Fruit fly (Drosophila melanogaster) whole organism, embryonic: Measurements from ENCODE around the gene Ocrl.

Experiments used
- Atf-2 ChIP-seq: fragments of 200-800 bp; sonication (Bioruptor generic); optimal IDR thresholded peaks from 2 replicates; lab custom pipeline; 2016; ENCODE audit warnings: missing biosample characterization, missing genetic modification characterization
- Atf3 ChIP-seq: fragments of 200-800 bp; sonication (Bioruptor generic); optimal IDR thresholded peaks from 3 replicates; lab custom pipeline; 2016; ENCODE audit warnings: missing biosample characterization, missing genetic modification characterization
- CG11723 ChIP-seq: fragments of 200-800 bp; sonication (Bioruptor generic); optimal IDR thresholded peaks from 2 replicates; lab custom pipeline; 2017; ENCODE audit warnings: missing biosample characterization, mild to moderate bottlenecking, missing genetic modification characterization
- CG13123 ChIP-seq: fragments of 200-800 bp; sonication (Bioruptor generic); optimal IDR thresholded peaks from 2 replicates; lab custom pipeline; 2016; ENCODE audit warnings: missing biosample characterization, missing genetic modification characterization
- CG15514 ChIP-seq: fragments of 200-800 bp; sonication (Bioruptor generic); optimal IDR thresholded peaks from 3 replicates; lab custom pipeline; 2017; ENCODE audit warnings: missing biosample characterization, missing genetic modification characterization, mild to moderate bottlenecking, moderate library complexity, missing genetic modification reagents
- CG1603 ChIP-seq: fragments of 200-800 bp; sonication (Bioruptor generic); optimal IDR thresholded peaks from 2 replicates; lab custom pipeline; 2019; ENCODE audit warnings: missing biosample characterization, mild to moderate bottlenecking, missing genetic modification characterization, moderate library complexity
- CG16815 ChIP-seq: fragments of 200-800 bp; sonication (Bioruptor generic); optimal IDR thresholded peaks from 3 replicates; lab custom pipeline; 2017; ENCODE audit warnings: missing biosample characterization, mild to moderate bottlenecking, missing genetic modification characterization
- CG17802 ChIP-seq: fragments of 200-800 bp; sonication (Bioruptor generic); optimal IDR thresholded peaks from 2 replicates; lab custom pipeline; 2018; ENCODE audit warnings: missing biosample characterization, mild to moderate bottlenecking, missing genetic modification characterization, moderate library complexity
- CG17829 ChIP-seq: fragments of 200-800 bp; optimal IDR thresholded peaks from 2 replicates; lab custom pipeline; 2019; ENCODE audit warnings: missing biosample characterization, mild to moderate bottlenecking, missing genetic modification characterization, moderate library complexity
- CG17912 ChIP-seq: fragments of 200-800 bp; sonication (Bioruptor generic); optimal IDR thresholded peaks from 2 replicates; lab custom pipeline; 2018; ENCODE audit warnings: missing biosample characterization, mild to moderate bottlenecking, missing genetic modification characterization
- CG1792 ChIP-seq: fragments of 200-800 bp; sonication (Bioruptor generic); optimal IDR thresholded peaks from 2 replicates; lab custom pipeline; 2016; ENCODE audit warnings: missing biosample characterization, missing genetic modification characterization
- CG18599 ChIP-seq: fragments of 200-800 bp; sonication (Bioruptor generic); optimal IDR thresholded peaks from 3 replicates; lab custom pipeline; 2017; ENCODE audit warnings: missing biosample characterization, missing genetic modification characterization, mild to moderate bottlenecking, moderate library complexity, missing genetic modification reagents
- CG34376 ChIP-seq: fragments of 200-800 bp; sonication (Bioruptor generic); optimal IDR thresholded peaks from 2 replicates; lab custom pipeline; 2018; ENCODE audit warnings: missing biosample characterization, mild to moderate bottlenecking, missing genetic modification characterization
- CG4617 ChIP-seq: fragments of 200-800 bp; sonication (Bioruptor generic); optimal IDR thresholded peaks from 3 replicates; lab custom pipeline; 2016; ENCODE audit warnings: missing biosample characterization, missing genetic modification characterization, borderline replicate concordance
- CG5245 ChIP-seq: fragments of 200-800 bp; sonication (Bioruptor generic); optimal IDR thresholded peaks from 3 replicates; lab custom pipeline; 2016; ENCODE audit warnings: missing biosample characterization, missing genetic modification characterization
- CG7271 ChIP-seq: fragments of 200-800 bp; sonication (Bioruptor generic); optimal IDR thresholded peaks from 2 replicates; lab custom pipeline; 2018; ENCODE audit warnings: missing biosample characterization, mild to moderate bottlenecking, missing genetic modification characterization, moderate library complexity
- CG7556 ChIP-seq: fragments of 200-800 bp; sonication (Bioruptor generic); optimal IDR thresholded peaks from 2 replicates; lab custom pipeline; 2017; ENCODE audit warnings: missing biosample characterization, mild to moderate bottlenecking, missing genetic modification characterization
- CrebB ChIP-seq: fragments of 200-800 bp; sonication (Bioruptor generic); optimal IDR thresholded peaks from 3 replicates; lab custom pipeline; 2018; ENCODE audit warnings: missing biosample characterization, mild to moderate bottlenecking, missing genetic modification characterization
- Deaf1 ChIP-seq: fragments of 200-800 bp; optimal IDR thresholded peaks from 3 replicates; lab custom pipeline; 2019; ENCODE audit warnings: missing biosample characterization, mild to moderate bottlenecking, missing genetic modification characterization, moderate library complexity
- Dip2 ChIP-seq: fragments of 200-800 bp; sonication (Bioruptor generic); IDR thresholded peaks from 2 replicates; pipeline ENCODE4 v1.3.6; 2022; ENCODE audit warnings: missing biosample characterization, missing genetic modification characterization
- Dip3 ChIP-seq: fragments of 200-800 bp; sonication (Bioruptor generic); optimal IDR thresholded peaks from 3 replicates; lab custom pipeline; 2016; ENCODE audit warnings: missing biosample characterization, missing genetic modification characterization
- ERR ChIP-seq: fragments of 200-800 bp; sonication (Bioruptor generic); optimal IDR thresholded peaks from 2 replicates; lab custom pipeline; 2016; ENCODE audit warnings: missing biosample characterization, missing genetic modification characterization
- Hr78 ChIP-seq, 2 experiments: fragments of 200-800 bp in 1 of 2; fragments of >200 bp in 1 of 2; sonication (Bioruptor generic) in 1 of 2; optimal IDR thresholded peaks; 2 replicates each; lab custom pipeline; 2017 to 2019; ENCODE audit warnings: missing biosample characterization in 2 of 2, missing genetic modification characterization in 2 of 2, mild to moderate bottlenecking in 1 of 2, moderate library complexity in 1 of 2
- Max ChIP-seq: fragments of 200-800 bp; sonication (Bioruptor generic); optimal IDR thresholded peaks from 2 replicates; lab custom pipeline; 2016; ENCODE audit warnings: missing biosample characterization, mild to moderate bottlenecking, missing genetic modification characterization
- Myb ChIP-seq: fragments of 200-800 bp; sonication (Bioruptor generic); optimal IDR thresholded peaks from 2 replicates; lab custom pipeline; 2016; ENCODE audit warnings: missing biosample characterization, missing genetic modification characterization
- Nf-YB ChIP-seq: fragments of 200-800 bp; sonication (Bioruptor generic); optimal IDR thresholded peaks from 3 replicates; lab custom pipeline; 2019; ENCODE audit warnings: missing biosample characterization, mild to moderate bottlenecking, missing genetic modification characterization, moderate library complexity
- NfI ChIP-seq: fragments of 200-800 bp; sonication (Bioruptor generic); optimal IDR thresholded peaks from 3 replicates; lab custom pipeline; 2018; ENCODE audit warnings: missing biosample characterization, mild to moderate bottlenecking, missing genetic modification characterization, moderate library complexity
- Oli ChIP-seq: fragments of 200-800 bp; sonication (Bioruptor generic); optimal IDR thresholded peaks from 2 replicates; lab custom pipeline; 2018; ENCODE audit warnings: missing biosample characterization, mild to moderate bottlenecking, missing genetic modification characterization, moderate library complexity
- Usf ChIP-seq: fragments of 200-800 bp; sonication (Bioruptor generic); optimal IDR thresholded peaks from 2 replicates; lab custom pipeline; 2017; ENCODE audit warnings: missing genotype, missing biosample characterization, missing genetic modification characterization
- Vsx1 ChIP-seq: fragments of 200-800 bp; sonication (Bioruptor generic); optimal IDR thresholded peaks from 2 replicates; lab custom pipeline; 2017; ENCODE audit warnings: missing biosample characterization, mild to moderate bottlenecking, missing genetic modification characterization, missing genetic modification reagents
- abd-A ChIP-seq: fragments of 200-800 bp; sonication (Bioruptor generic); optimal IDR thresholded peaks from 3 replicates; lab custom pipeline; 2019; ENCODE audit warnings: missing biosample characterization, mild to moderate bottlenecking, missing genetic modification characterization, moderate library complexity
- az2 ChIP-seq: fragments of 200-800 bp; sonication (Bioruptor generic); optimal IDR thresholded peaks from 3 replicates; lab custom pipeline; 2016; ENCODE audit warnings: missing biosample characterization, missing genetic modification characterization
- cas ChIP-seq: fragments of 200-800 bp; sonication (Bioruptor generic); IDR thresholded peaks from 2 replicates; pipeline ENCODE4 v1.3.6; 2022; ENCODE audit warnings: missing biosample characterization, missing genetic modification characterization
- dpn ChIP-seq, 2 experiments: fragments of 200-800 bp; sonication (Bioruptor generic); optimal IDR thresholded peaks; 3 replicates each; lab custom pipeline; 2016; ENCODE audit warnings: missing biosample characterization in 2 of 2, missing genetic modification characterization in 2 of 2
- gsb-n ChIP-seq: fragments of 200-800 bp; sonication (Bioruptor generic); optimal IDR thresholded peaks from 3 replicates; lab custom pipeline; 2018; ENCODE audit warnings: missing biosample characterization, mild to moderate bottlenecking, missing genetic modification characterization
- ham ChIP-seq: fragments of 200-800 bp; sonication (Bioruptor generic); IDR thresholded peaks from 2 replicates; pipeline ENCODE4 v1.3.6; 2022; ENCODE audit warnings: missing biosample characterization, missing genetic modification characterization
- hth ChIP-seq: fragments of >200 bp; optimal IDR thresholded peaks from 2 replicates; lab custom pipeline; 2017; ENCODE audit warnings: inconsistent platforms
- kay ChIP-seq: fragments of 200-800 bp; sonication (Bioruptor generic); optimal IDR thresholded peaks from 2 replicates; lab custom pipeline; 2016; ENCODE audit warnings: missing biosample characterization, missing genetic modification characterization
- knrl ChIP-seq: fragments of 200-800 bp; sonication (Bioruptor generic); IDR thresholded peaks from 3 replicates; pipeline ENCODE4 v1.3.6; 2022; ENCODE audit warnings: missing biosample characterization, missing genetic modification characterization; ENCODE audit not compliant: partially characterized antibody
- mld ChIP-seq: fragments of 200-800 bp; sonication (Bioruptor generic); IDR thresholded peaks from 3 replicates; pipeline ENCODE4 v1.3.6; 2022; ENCODE audit warnings: missing biosample characterization, missing genetic modification characterization; ENCODE audit not compliant: partially characterized antibody
- p53 ChIP-seq: fragments of 200-800 bp; sonication (Bioruptor generic); optimal IDR thresholded peaks from 2 replicates; lab custom pipeline; 2016; ENCODE audit warnings: missing biosample characterization, missing genetic modification characterization
- pb ChIP-seq: fragments of 200-800 bp; sonication (Bioruptor generic); optimal IDR thresholded peaks from 3 replicates; lab custom pipeline; 2016; ENCODE audit warnings: missing biosample characterization, missing genetic modification characterization
- pfk ChIP-seq: fragments of 200-800 bp; sonication (Bioruptor generic); optimal IDR thresholded peaks from 2 replicates; lab custom pipeline; 2018; ENCODE audit warnings: missing biosample characterization, mild to moderate bottlenecking, missing genetic modification characterization, moderate library complexity
- pho ChIP-seq: fragments of 200-800 bp; sonication (Bioruptor generic); optimal IDR thresholded peaks from 2 replicates; lab custom pipeline; 2016; ENCODE audit warnings: missing biosample characterization, missing genetic modification characterization
- pnt ChIP-seq: fragments of 200-800 bp; sonication (Bioruptor generic); optimal IDR thresholded peaks from 3 replicates; lab custom pipeline; 2016; ENCODE audit warnings: missing biosample characterization, missing genetic modification characterization
- pzg ChIP-seq: fragments of 200-800 bp; sonication (Bioruptor generic); optimal IDR thresholded peaks from 3 replicates; lab custom pipeline; 2018; ENCODE audit warnings: missing biosample characterization, mild to moderate bottlenecking, missing genetic modification characterization, moderate library complexity
- salm ChIP-seq: fragments of 200-800 bp; sonication (Bioruptor generic); optimal IDR thresholded peaks from 2 replicates; lab custom pipeline; 2018; ENCODE audit warnings: missing biosample characterization, mild to moderate bottlenecking, missing genetic modification characterization
- sqz ChIP-seq: fragments of 200-800 bp; sonication (Bioruptor generic); optimal IDR thresholded peaks from 3 replicates; lab custom pipeline; 2018; ENCODE audit warnings: missing biosample characterization, mild to moderate bottlenecking, missing genetic modification characterization
- unc-4 ChIP-seq: fragments of 200-800 bp; sonication (Bioruptor generic); IDR thresholded peaks from 2 replicates; pipeline ENCODE4 v1.3.6; 2022; ENCODE audit warnings: missing biosample characterization, missing genetic modification characterization; ENCODE audit not compliant: partially characterized antibody
- vfl ChIP-seq: fragments of 200-800 bp; sonication (Bioruptor generic); optimal IDR thresholded peaks from 2 replicates; lab custom pipeline; 2016; ENCODE audit warnings: missing biosample characterization, missing genetic modification characterization

Ocrl gene

DNA sequence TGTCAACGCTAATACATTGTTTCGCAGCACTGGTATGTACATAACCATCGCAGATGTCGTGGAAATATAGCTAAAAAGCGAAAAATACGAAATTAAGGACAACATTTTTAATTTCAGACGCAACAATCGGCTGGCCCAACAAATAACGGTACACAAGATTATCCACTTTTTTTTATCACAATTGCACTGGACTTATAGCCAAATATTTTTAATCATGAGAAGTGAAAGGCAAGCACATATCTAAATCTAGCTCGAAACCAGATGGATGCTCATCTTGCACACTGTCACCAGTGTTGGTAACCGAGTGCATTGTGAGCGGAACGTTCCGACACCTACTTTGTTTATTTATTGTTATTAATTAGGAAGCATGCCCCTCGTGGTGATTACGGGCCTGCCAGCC is 17.2 kb downstream of the Ocrl start, which contains the start of the genes CG3857 and CG3587 (continued):
- TF ChIP-seq salm (tag; lab: Kevin White, UChicago) (no peak), Dip2 (no peak), hth (lab: Kevin White, UChicago) (no peak), Oli (peak; percentile 64), sqz (GFP tag; lab: Kevin White, UChicago) (no peak), CG7556 (GFP tag; lab: Kevin White, UChicago) (peak; percentile 71), CG7271 (tag; lab: Kevin White, UChicago) (no peak), pb (GFP tag; lab: Kevin White, UChicago) (peak; percentile 76), vfl (peak; percentile 79), Atf3 (GFP tag; lab: Kevin White, UChicago) (peak; percentile 75), knrl (GFP tag; lab: Robert Waterston, UW) (peak; percentile 48; the same call in 2 of the 3 replicates), CG34376 (GFP tag; lab: Kevin White, UChicago) (peak; percentile 39), abd-A (tag; lab: Kevin White, UChicago) (no peak), Deaf1 (peak; percentile 39), pzg (GFP tag; lab: Kevin White, UChicago) (peak; percentile 53), NfI (peak; percentile 71), CG15514 (GFP tag; lab: Kevin White, UChicago) (peak; percentile 82), CG18599 (GFP tag; lab: Kevin White, UChicago) (peak; percentile 73), CG5245 (GFP tag; lab: Kevin White, UChicago) (peak; percentile 26), CG17829 (peak; percentile 74), Hr78 (GFP tag; optimal IDR thresholded peaks at IDR 0.05; lab: Kevin White, UChicago) (peak in 1 of 2 experiments; percentile 17), Atf-2 (GFP tag; lab: Kevin White, UChicago) (peak; percentile 84), ERR (GFP tag; lab: Kevin White, UChicago) (no peak), mld (GFP tag; lab: Robert Waterston, UW) (no peak), pfk (GFP tag; lab: Kevin White, UChicago) (peak; percentile 39), gsb-n (tag; lab: Kevin White, UChicago) (peak; percentile 50), az2 (peak; percentile 70), CG13123 (GFP tag; lab: Kevin White, UChicago) (peak; percentile 54), CG17912 (GFP tag; lab: Kevin White, UChicago) (no peak), ham (no peak), pnt (peak; percentile 75), CrebB (tag; lab: Kevin White, UChicago) (peak; percentile 44), Nf-YB (peak; percentile 44), p53 (GFP tag; lab: Kevin White, UChicago) (peak; percentile 33), Dip3 (GFP tag; lab: Kevin White, UChicago) (peak; percentile 78), unc-4 (GFP tag; lab: Robert Waterston, UW) (peak; percentile 16; the same call in 1 of the 2 replicates), Max (GFP tag; lab: Kevin White, UChicago) (peak; percentile 83), kay (GFP tag; lab: Kevin White, UChicago) (peak; percentile 16), Myb (GFP tag; lab: Kevin White, UChicago) (peak; percentile 76), CG16815 (peak; percentile 72), CG4617 (peak; percentile 89), cas (0 out of 2 replicates have a peak, but pooled peaks have one; percentile 28), CG1603 (tag; lab: Kevin White, UChicago) (peak; percentile 75), CG11723 (GFP tag; lab: Kevin White, UChicago) (peak; percentile 50), Vsx1 (GFP tag; lab: Kevin White, UChicago) (no peak), CG17802 (tag; lab: Kevin White, UChicago) (no peak), pho (GFP tag; lab: Kevin White, UChicago) (peak; percentile 70), CG1792 (GFP tag; lab: Kevin White, UChicago) (peak; percentile 53), dpn (GFP tag; optimal IDR thresholded peaks at IDR 0.05; lab: Kevin White, UChicago) (peak; percentile 79 to 80), Usf (GFP tag; lab: Kevin White, UChicago) (peak; percentile 66)
